Worm (Caenorhabditis elegans) whole organism, dauer: ENCODE results near the gene fre-1.

ENCODE experiments used
- unc-62 ChIP-seq: sonication (generic microtip); optimal IDR thresholded peaks from 2 replicates; lab custom pipeline; 2017; ENCODE audit warnings: missing biosample characterization, missing genetic modification reagents, missing genetic modification characterization

Gene fre-1

DNA sequence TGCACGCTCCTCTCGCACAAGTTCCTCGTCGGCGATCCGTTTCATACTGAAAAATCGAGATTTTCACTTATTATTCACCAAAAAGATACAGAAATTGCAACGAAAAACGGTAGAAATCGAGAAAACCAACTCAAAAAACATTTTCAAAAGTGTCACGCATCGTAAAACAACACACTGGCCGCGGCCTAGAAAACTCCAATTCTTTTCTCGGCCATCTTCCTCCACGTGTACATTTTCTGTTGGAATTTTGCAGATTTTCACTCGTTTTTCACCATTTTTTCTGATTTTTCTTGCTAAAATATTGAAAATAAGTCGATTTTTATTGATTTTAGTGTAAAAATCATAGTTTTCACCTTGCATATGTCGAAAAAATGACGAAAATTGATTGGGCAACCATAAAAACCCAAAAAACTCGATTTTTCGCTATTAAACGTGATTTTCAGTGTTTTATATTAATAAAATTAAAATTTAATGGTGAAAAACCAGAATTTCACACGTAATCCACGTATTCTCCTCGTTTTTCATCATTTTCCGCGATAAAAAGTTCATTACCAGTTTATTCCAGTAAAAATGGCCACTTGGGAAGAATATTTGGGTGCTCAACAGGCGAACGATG is 3.3 kb upstream of the fre-1 start, which contains the start of the genes dcs-1 and sec-23:
Gene dcs-1, minus strand, starts transcription at position 46 of the 616 bp plus-strand sequence.
Gene sec-23, plus strand, starts transcription at position 566 of the 616 bp plus-strand sequence.
- TF ChIP-seq unc-62 (GFP tag; lab: Kevin White, UChicago): no peak

DNA sequence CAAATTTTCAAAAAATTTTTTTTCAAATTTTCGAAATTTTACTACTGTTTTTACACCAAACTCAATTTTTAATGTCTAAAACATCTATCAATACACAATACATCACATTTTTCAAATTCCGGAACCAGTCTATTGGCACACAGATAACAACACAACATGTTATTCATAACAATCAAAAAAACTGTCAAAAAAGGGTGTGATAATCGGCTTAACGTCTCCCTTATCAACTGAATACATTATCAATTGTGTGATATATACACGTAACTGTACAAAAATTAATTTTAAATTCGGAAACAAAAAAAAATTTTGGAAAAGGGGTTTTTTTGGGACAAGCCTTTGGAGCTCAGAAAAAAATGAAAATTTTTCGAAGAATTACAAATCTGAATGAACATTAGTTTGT is 13.2 kb downstream of the fre-1 start:
- no peak for TF ChIP-seq unc-62 (GFP tag; lab: Kevin White, UChicago)

DNA sequence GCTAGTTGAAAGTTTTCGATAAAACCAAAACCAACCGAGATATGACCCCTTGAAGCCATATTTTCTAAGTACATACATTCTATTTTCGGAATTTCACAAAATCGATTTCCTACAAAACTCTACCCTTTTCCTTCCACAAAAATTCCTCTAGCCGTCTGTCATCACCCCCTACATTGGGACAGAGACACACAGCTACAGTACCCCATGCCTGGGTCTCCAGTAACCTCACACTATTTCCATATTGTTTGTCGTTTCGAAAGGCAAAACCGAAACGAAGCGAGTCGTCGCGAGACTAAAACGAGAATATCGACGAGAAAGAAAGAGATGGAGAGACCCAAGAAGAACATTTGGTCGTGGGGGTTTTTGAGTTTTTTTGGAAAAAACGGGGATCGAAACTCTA is 19.1 kb downstream of the fre-1 start:
- no peak for TF ChIP-seq unc-62 (GFP tag; lab: Kevin White, UChicago)

DNA sequence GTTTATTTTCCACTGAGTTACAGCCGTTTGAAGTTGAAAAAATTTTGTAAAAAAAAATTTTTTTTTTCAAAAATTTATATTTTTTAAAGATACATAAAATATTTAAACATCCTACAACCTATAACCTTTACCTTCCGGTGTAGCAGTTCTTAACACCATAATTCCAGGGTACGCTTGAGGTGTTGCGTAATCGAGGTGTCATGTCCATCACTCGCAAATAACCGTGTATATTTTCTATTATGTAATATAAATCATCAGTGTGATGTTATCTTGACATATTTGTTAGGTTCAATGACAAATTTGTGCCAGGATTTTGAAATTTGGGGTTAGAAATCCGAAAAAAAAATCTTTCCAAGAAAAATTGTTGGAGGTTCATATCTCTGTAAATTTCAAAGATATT is 20.5 kb downstream of the fre-1 start:
- no peak for TF ChIP-seq unc-62 (GFP tag; lab: Kevin White, UChicago)

DNA sequence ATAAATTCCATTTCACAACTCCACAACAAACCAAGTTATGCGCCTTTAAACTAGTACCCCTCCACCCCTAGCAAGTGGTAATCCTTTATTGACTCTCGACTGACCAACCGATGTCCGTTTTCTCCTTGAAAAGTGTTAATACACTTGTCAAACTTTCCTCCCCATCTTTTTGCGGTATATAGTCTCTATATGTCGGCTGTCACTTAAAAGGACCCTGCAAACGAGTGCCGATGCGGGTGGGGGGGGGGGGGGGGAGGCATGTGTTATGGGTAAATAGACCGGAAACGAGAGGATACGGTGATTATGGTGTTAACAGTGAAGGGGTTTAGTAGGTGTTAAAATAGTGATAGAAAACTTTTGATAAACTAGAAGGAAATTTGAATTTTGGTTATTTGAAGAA is 22.4 kb downstream of the fre-1 start:
- no peak for TF ChIP-seq unc-62 (GFP tag; lab: Kevin White, UChicago)

DNA sequence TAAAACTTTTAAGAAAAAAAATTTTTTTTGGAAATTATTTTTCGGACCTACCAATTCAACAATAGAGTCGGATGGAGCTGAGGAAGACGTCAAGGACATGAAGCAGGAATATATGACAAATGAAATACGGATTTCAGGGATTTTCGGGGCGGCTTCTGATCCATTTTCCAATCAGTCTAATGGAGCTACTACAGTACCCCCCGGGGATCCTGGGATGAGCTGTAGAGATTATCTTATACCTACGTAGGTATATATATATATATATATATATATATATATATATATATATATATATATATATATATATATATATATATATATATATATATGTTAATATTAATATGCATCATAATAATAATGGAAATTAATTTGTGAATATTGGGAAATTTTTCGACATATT is 23.5 kb downstream of the fre-1 start, which contains the start of gene ttx-1:
Gene ttx-1, minus strand, starts transcription at position 101 of the 400 bp plus-strand sequence.
- TF ChIP-seq unc-62 (GFP tag; lab: Kevin White, UChicago): no peak

DNA sequence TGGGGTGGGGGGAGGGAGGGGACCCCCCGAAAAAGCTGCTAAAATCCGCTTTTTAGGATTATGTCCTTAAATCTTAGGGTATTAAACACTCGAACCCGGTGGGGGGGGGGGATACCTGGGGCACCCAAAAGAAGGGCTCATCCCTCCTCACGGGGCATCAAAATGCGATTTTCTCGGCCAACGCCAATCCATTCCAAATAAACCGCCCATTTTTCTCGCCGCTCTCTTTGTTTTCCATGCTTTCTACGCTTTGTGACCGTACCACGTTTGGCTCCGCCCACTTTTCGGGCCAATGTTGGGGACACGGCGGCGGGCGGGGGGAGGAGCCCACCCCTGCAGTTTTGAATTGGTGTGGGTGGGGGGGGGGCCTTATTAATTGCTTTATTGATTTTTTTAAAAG is 26.0 kb downstream of the fre-1 start:
- no peak for TF ChIP-seq unc-62 (GFP tag; lab: Kevin White, UChicago)

DNA sequence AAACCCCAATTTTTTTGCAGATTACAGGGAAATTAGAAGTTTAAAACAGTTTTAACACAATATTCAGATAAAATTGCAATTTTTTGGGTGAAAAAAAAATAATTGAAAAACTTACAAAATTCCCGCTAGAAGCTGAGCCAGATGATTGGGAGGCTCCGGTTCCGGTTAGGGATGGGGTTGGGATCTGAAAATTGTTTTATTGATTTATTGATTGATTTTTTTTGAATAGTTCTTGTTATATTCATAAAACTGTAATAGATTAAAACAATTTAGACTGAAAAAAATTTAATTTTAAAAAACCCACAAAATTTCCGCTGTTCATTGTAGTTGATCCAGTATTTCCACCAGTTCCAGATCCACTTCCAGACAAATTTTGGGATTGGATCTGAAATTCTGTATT is 28.2 kb downstream of the fre-1 start:
- no peak for TF ChIP-seq unc-62 (GFP tag; lab: Kevin White, UChicago)

DNA sequence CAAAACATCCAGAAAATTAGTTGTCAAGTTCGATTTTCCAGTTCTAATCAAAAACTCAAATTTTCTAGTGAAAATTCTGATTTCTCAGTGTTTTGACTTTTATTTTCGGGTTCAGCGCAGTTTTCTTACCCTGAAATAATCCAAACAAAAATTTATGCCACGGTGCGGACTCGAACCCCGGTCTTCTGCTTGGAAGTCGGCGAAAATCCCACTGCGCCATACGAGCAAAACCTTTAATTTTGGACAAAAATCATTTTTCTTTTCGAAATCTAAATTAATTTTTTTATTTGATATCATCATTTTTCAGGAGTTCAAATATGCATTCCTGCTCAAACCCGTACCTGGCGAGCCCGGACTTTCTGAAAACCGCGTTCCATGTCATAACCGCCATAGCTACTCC is 38.5 kb downstream of the fre-1 start, which contains the start of gene srh-233:
Gene srh-233, plus strand, starts transcription at position 301 of the 400 bp plus-strand sequence.
- TF ChIP-seq unc-62 (GFP tag; lab: Kevin White, UChicago): no peak

DNA sequence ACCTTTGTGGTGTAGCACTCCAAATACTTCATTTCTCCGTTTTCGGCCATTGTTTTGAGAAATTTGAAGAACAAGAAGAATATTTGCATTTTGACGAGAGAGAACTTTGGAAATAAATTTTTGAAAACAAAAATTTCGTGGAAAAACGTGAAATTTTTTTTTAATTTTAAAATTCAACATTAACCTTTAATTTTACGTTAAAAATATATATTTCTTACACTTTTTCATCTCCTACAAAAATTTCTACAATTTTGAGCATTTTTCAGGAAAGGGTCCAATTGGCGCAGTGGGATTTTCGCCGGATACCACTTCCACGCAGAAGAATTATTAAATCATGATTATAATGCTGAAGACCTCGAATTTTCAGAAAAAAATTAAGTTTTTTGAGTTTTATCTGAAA is 40.2 kb downstream of the fre-1 start, which contains the start of gene spe-19:
Gene spe-19, minus strand, starts transcription at position 101 of the 400 bp plus-strand sequence.
- no peak for TF ChIP-seq unc-62 (GFP tag; lab: Kevin White, UChicago)

DNA sequence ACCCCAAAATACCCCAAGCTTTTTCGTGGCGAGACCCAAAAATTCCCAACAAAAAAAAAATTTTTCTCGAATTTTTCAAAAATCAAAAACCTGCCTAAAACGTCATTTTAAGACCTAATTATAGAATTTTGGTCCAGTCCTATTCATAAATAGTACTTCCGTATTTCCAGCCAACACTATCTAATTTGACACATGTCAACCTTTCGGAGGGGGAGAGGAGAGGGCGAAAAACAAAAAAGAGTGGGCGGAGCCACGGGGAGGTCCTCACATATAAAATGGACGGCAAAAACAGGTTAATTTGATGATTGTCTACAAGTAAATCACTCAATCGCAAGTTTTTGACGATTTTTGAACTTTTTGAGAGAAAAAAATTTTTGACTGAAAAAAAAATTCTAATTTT is 50.2 kb downstream of the fre-1 start, which contains the start of gene Y113G7A.16:
Gene Y113G7A.16, plus strand, starts transcription at position 301 of the 400 bp plus-strand sequence.
- no peak for TF ChIP-seq unc-62 (GFP tag; lab: Kevin White, UChicago)

DNA sequence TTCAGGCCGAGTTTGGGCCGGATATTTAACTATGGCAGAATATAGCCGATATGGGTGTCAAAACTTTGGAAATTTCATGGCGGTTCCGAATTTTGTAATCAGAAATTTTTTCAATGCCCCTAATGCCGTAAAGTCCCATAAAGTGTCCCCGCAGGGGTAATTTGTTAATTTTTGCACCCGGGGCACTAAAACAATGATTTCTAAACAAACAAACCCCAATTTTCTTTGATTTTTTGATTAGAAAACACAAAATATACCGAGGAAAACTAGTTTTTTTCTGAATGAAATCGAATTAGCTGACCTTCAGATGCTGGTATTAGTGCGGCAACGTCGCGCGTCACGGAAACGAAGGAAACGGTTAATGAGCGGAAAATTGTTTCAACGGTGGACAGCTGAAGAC is 52.6 kb downstream of the fre-1 start:
- TF ChIP-seq unc-62 (GFP tag; lab: Kevin White, UChicago): no peak
